Worm (Caenorhabditis elegans) whole organism, L4/young adult: ENCODE measurements around the gene plk-3.

Source experiments
- W03F9.2 ChIP-seq: fragments of 150-350 bp; optimal IDR thresholded peaks from 2 replicates; lab custom pipeline; 2014; ENCODE audit warnings: missing biosample characterization, missing genetic modification characterization
- dao-5 ChIP-seq: sonication (generic microtip); optimal IDR thresholded peaks from 2 replicates; lab custom pipeline; 2016; ENCODE audit warnings: missing genotype, missing genetic modification characterization, moderate library complexity, missing compliant biosample characterization

- TF ChIP-seq dao-5, result no peak
- TF ChIP-seq W03F9.2 (tag; lab: Kevin White, UChicago), result no peak
These were observed 12.8 kb downstream of the plk-3 start, which contains the start of gene F13B6.2 for ce11 chrIV:7460225-7460624.
